Worm (Caenorhabditis elegans) whole organism, L4 larva: ENCODE measurements around the gene F01G4.6.

Experiments used
- D1046.2 ChIP-seq: fragments of 200-800 bp; sonication (Bioruptor generic); IDR thresholded peaks from 2 replicates; pipeline ENCODE4 v1.3.6; 2022; ENCODE audit warnings: missing genetic modification characterization, missing compliant biosample characterization
- F10B5.3 ChIP-seq: sonication (generic microtip); optimal IDR thresholded peaks from 2 replicates; lab custom pipeline; 2016; ENCODE audit warnings: mild to moderate bottlenecking, missing genetic modification characterization, missing compliant biosample characterization
- F26F4.8 ChIP-seq: fragments of 200-800 bp; sonication (Bioruptor generic); conservative IDR thresholded peaks from 2 replicates; pipeline ENCODE4 v1.3.6; 2022; ENCODE audit warnings: missing genetic modification characterization, missing compliant biosample characterization
- F37D6.2 ChIP-seq: sonication (generic microtip); optimal IDR thresholded peaks from 2 replicates; lab custom pipeline; 2016; ENCODE audit warnings: mild to moderate bottlenecking, missing genetic modification characterization, missing compliant biosample characterization
- F44E2.7 ChIP-seq: fragments of 200-800 bp; sonication (Bioruptor generic); IDR thresholded peaks from 2 replicates; pipeline ENCODE4 v2.1.2; 2022; ENCODE audit warnings: missing genetic modification characterization, missing compliant biosample characterization
- F49E8.2 ChIP-seq: sonication (generic microtip); optimal IDR thresholded peaks from 2 replicates; lab custom pipeline; 2016; ENCODE audit warnings: missing compliant biosample characterization, mild to moderate bottlenecking, missing genetic modification characterization, borderline replicate concordance
- T26A8.4 ChIP-seq: fragments of 200-800 bp; sonication (Bioruptor generic); IDR thresholded peaks from 2 replicates; pipeline ENCODE4 v1.3.6; 2022; ENCODE audit warnings: missing genetic modification characterization, missing compliant biosample characterization
- Y48G9A.11 ChIP-seq: fragments of 200-800 bp; sonication (Bioruptor generic); IDR thresholded peaks from 2 replicates; pipeline ENCODE4 v1.3.6; 2022; ENCODE audit warnings: missing genetic modification reagents, missing genetic modification characterization, missing compliant biosample characterization
- aha-1 ChIP-seq: fragments of 150-350 bp; peaks from one replicate; lab custom pipeline; 2014; ENCODE audit warnings: missing biosample characterization, missing genetic modification characterization
- ama-1 ChIP-seq: fragments of 150-350 bp; optimal IDR thresholded peaks from 2 replicates; lab custom pipeline; 2014; ENCODE audit warnings: inconsistent platforms, mixed read lengths
- cey-2 ChIP-seq: sonication (generic microtip); optimal IDR thresholded peaks from 3 replicates; lab custom pipeline; 2017; ENCODE audit warnings: missing genetic modification characterization, mild to moderate bottlenecking, missing compliant biosample characterization, antibody characterized with exemption, borderline replicate concordance; ENCODE audit not compliant: insufficient read depth
- ctbp-1 ChIP-seq: fragments of 200-800 bp; sonication (Bioruptor generic); IDR thresholded peaks from 2 replicates; pipeline ENCODE4 v1.3.6; 2022; ENCODE audit warnings: missing genetic modification reagents, missing genetic modification characterization, missing compliant biosample characterization
- daf-16 ChIP-seq, 3 experiments: sonication (generic microtip); optimal IDR thresholded peaks; 2 replicates each; lab custom pipeline; 2016 to 2017; ENCODE audit warnings: missing genetic modification characterization in 3 of 3, missing genetic modification reagents in 3 of 3, mild to moderate bottlenecking in 2 of 3, missing compliant biosample characterization in 2 of 3, missing biosample characterization in 1 of 3, moderate library complexity in 1 of 3
- dve-1 ChIP-seq: sonication (generic microtip); optimal IDR thresholded peaks from 2 replicates; lab custom pipeline; 2017; ENCODE audit warnings: antibody characterized with exemption, mild to moderate bottlenecking, missing genetic modification characterization, missing compliant biosample characterization; ENCODE audit not compliant: insufficient read depth
- fkh-10 ChIP-seq: fragments of 150-350 bp; optimal IDR thresholded peaks from 2 replicates; lab custom pipeline; 2014; ENCODE audit warnings: missing biosample characterization, missing genetic modification reagents, missing genetic modification characterization
- lin-15B ChIP-seq: fragments of 150-350 bp; sonication (generic microtip); optimal IDR thresholded peaks from 3 replicates; lab custom pipeline; 2014; ENCODE audit warnings: missing biosample characterization, missing genetic modification characterization
- lin-38 ChIP-seq: fragments of 200-800 bp; sonication (Bioruptor generic); IDR thresholded peaks from 2 replicates; pipeline ENCODE4 v1.3.6; 2022; ENCODE audit warnings: missing genetic modification reagents, missing genetic modification characterization, missing compliant biosample characterization
- lir-3 ChIP-seq: sonication (generic microtip); optimal IDR thresholded peaks from 2 replicates; lab custom pipeline; 2016; ENCODE audit warnings: mild to moderate bottlenecking, missing genetic modification characterization, missing compliant biosample characterization
- lsy-2 ChIP-seq, 2 experiments: fragments of 150-350 bp in 1 of 2; sonication (generic microtip) in 1 of 2; optimal IDR thresholded peaks; 2 replicates each; lab custom pipeline; 2014 to 2017; ENCODE audit warnings: missing biosample characterization in 2 of 2, missing genetic modification characterization in 2 of 2
- mdt-29 ChIP-seq: fragments of 200-800 bp; sonication (Bioruptor generic); IDR thresholded peaks from 2 replicates; pipeline ENCODE4 v1.3.6; 2022; ENCODE audit warnings: missing genetic modification reagents, missing genetic modification characterization, missing compliant biosample characterization
- mep-1 ChIP-seq: fragments of 150-350 bp; sonication (generic microtip); optimal IDR thresholded peaks from 3 replicates; lab custom pipeline; 2014; ENCODE audit warnings: missing biosample characterization, missing genetic modification characterization
- mes-2 ChIP-seq: sonication (generic microtip); optimal IDR thresholded peaks from 2 replicates; lab custom pipeline; 2016; ENCODE audit warnings: missing genotype, mild to moderate bottlenecking, missing genetic modification characterization, missing compliant biosample characterization; ENCODE audit not compliant: poor library complexity, severe bottlenecking
- nhr-48 ChIP-seq: sonication (generic microtip); optimal IDR thresholded peaks from 2 replicates; lab custom pipeline; 2016; ENCODE audit warnings: mild to moderate bottlenecking, missing genetic modification characterization, missing compliant biosample characterization
- pha-4 ChIP-seq, 2 experiments: fragments of 150-350 bp in 1 of 2; fragments of 200-800 bp in 1 of 2; sonication (Bioruptor generic) in 1 of 2; IDR thresholded peaks in 1 of 2; optimal IDR thresholded peaks in 1 of 2; 2 replicates each; pipeline versions ENCODE4 v1.3.6 to Lab custom; 2014 to 2022; ENCODE audit warnings: missing genetic modification characterization in 2 of 2, missing genetic modification reagents in 2 of 2, missing biosample characterization in 1 of 2, missing compliant biosample characterization in 1 of 2
- php-3 ChIP-seq: fragments of 200-800 bp; sonication (Bioruptor generic); IDR thresholded peaks from 2 replicates; pipeline ENCODE4 v1.3.6; 2022; ENCODE audit warnings: missing genetic modification reagents, missing genetic modification characterization, missing compliant biosample characterization
- pqm-1 ChIP-seq: sonication (generic microtip); optimal IDR thresholded peaks from 2 replicates; lab custom pipeline; 2017; ENCODE audit warnings: missing biosample characterization, missing genetic modification characterization
- saeg-2 ChIP-seq: fragments of 200-800 bp; sonication (Bioruptor generic); IDR thresholded peaks from 2 replicates; pipeline ENCODE4 v1.3.6; 2022; ENCODE audit warnings: missing genetic modification reagents, missing genetic modification characterization, missing compliant biosample characterization
- sdz-12 ChIP-seq: fragments of 200-800 bp; sonication (Bioruptor generic); optimal IDR thresholded peaks from 2 replicates; lab custom pipeline; 2018; ENCODE audit warnings: mild to moderate bottlenecking, missing genetic modification characterization, missing compliant biosample characterization
- spr-3 ChIP-seq: fragments of 200-800 bp; sonication (Bioruptor generic); optimal IDR thresholded peaks from 2 replicates; lab custom pipeline; 2018; ENCODE audit warnings: mild to moderate bottlenecking, missing genetic modification characterization, missing compliant biosample characterization
- tra-1 ChIP-seq: fragments of 200-800 bp; sonication (Bioruptor generic); IDR thresholded peaks from 2 replicates; pipeline ENCODE4 v1.3.6; 2022; ENCODE audit warnings: missing genetic modification reagents, missing genetic modification characterization, missing compliant biosample characterization
- unc-62 ChIP-seq, 3 experiments: fragments of 150-350 bp in 1 of 3; sonication (generic microtip); optimal IDR thresholded peaks in 2 of 3; peaks in 1 of 3; 1 replicate in 1 of 3; 2 replicates in 2 of 3; lab custom pipeline; 2014 to 2017; ENCODE audit warnings: missing biosample characterization in 3 of 3, missing genetic modification characterization in 3 of 3, missing genetic modification reagents in 3 of 3, missing genotype in 1 of 3
- zfp-2 ChIP-seq: sonication (generic microtip); optimal IDR thresholded peaks from 2 replicates; lab custom pipeline; 2016; ENCODE audit warnings: mild to moderate bottlenecking, missing genetic modification characterization, missing compliant biosample characterization
- zfp-3 ChIP-seq: fragments of 200-800 bp; sonication (Bioruptor generic); conservative IDR thresholded peaks from 2 replicates; pipeline ENCODE4 v1.3.6; 2022; ENCODE audit warnings: missing genetic modification reagents, missing genetic modification characterization, missing compliant biosample characterization

Gene F01G4.6

ce11 chrIV:11186729-11187128, 37.4 kb upstream of the F01G4.6 start, which contains the start of gene sdz-27:
Gene sdz-27 (plus strand): TSS chrIV:11187029.
- TF ChIP-seq zfp-2 (tag; lab: Kevin White, UChicago) (no peak), sdz-12 (GFP tag; lab: Kevin White, UChicago) (no peak), unc-62 (GFP tag; optimal IDR thresholded peaks at IDR 0.05 in 1 of 2; lab: Kevin White, UChicago) (peak in 1 of 2 experiments; percentile 29), unc-62 (tag; optimal IDR thresholded peaks at IDR 0.05; lab: Kevin White, UChicago) (no peak)

DNA sequence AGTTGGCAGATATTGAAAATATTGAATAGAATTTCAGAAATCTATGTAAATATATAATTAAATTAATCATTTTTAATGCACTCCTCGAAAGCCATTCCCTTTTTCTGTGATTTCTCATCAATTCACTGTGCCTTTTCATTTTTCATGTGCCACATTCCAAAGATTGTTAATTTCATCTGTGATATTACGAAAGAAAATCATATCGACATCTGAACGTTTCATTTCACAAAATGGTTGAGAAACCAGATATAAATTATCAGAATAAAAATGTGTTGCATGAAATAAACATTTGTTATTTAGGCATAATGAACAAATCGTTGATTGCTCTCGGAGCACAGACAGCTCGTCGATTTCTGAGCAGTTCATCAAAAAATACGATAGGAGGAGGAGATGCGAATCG, 34.7 kb upstream of the F01G4.6 start, which contains the start of gene nuaf-3:
Gene nuaf-3 (plus strand): TSS at position 301 of the 400 bp plus-strand sequence.
- no peak for TF ChIP-seq tra-1 (GFP tag; lab: Robert Waterston, UW)
- TF ChIP-seq lir-3 (tag; lab: Kevin White, UChicago) = no peak
- peak; percentile 44 for TF ChIP-seq ama-1
- peak; percentile 22 for TF ChIP-seq dve-1 (tag; lab: Kevin White, UChicago)
- TF ChIP-seq daf-16 (GFP tag; optimal IDR thresholded peaks at IDR 0.05; lab: Kevin White, UChicago) = no peak
- peak; percentile 34 for TF ChIP-seq daf-16 (tag; optimal IDR thresholded peaks at IDR 0.05; lab: Kevin White, UChicago)
- TF ChIP-seq T26A8.4 (GFP tag; lab: Robert Waterston, UW) = 0 out of 2 replicates have a peak, but pooled peaks have one; percentile 27
- TF ChIP-seq unc-62 (GFP tag; optimal IDR thresholded peaks at IDR 0.05 in 1 of 2; lab: Kevin White, UChicago) = peak in 1 of 2 experiments; percentile 12
- no peak for TF ChIP-seq unc-62 (tag; optimal IDR thresholded peaks at IDR 0.05; lab: Kevin White, UChicago)
- TF ChIP-seq, all 104 proteins: peak for 5

DNA sequence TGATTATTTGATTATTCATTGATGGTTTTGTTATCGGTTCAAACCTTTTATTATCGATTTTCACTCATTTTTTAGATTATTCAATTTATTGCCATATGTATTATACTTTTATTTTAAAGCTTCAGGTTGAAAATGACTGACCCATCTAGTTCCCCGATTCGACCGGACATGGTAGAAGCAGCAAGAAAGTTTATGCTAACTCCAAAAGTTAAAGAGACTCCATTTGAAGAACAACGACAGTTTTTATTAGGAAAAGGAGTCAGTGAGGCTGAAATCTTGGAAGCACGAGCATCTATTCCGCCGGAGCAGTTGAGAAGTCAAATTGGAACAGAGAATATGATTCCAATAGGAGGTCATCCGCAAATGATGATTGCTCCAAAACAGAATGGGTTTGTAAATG, 33.7 kb upstream of the F01G4.6 start, which contains the start of gene prx-14:
Gene prx-14 (plus strand): TSS at position 120 of the 400 bp plus-strand sequence.
- TF ChIP-seq tra-1 (GFP tag; lab: Robert Waterston, UW) (no peak), lsy-2 (tag; optimal IDR thresholded peaks at IDR 0.05; lab: Kevin White, UChicago) (no peak), zfp-3 (GFP tag; lab: Robert Waterston, UW) (0 out of 2 replicates have a peak, but pooled peaks have one; percentile 61), mes-2 (tag; lab: Kevin White, UChicago) (no peak), cey-2 (tag; lab: Kevin White, UChicago) (no peak), lin-15B (no peak), F44E2.7 (no peak), fkh-10 (GFP tag; lab: Kevin White, UChicago) (no peak), pqm-1 (tag; lab: Kevin White, UChicago) (peak; percentile 11), F49E8.2 (tag; lab: Kevin White, UChicago) (no peak), pha-4 (GFP tag; IDR thresholded peaks at IDR 0.05; lab: Robert Waterston, UW) (peak; percentile 37; the same call in 1 of the 2 replicates), pha-4 (tag; optimal IDR thresholded peaks at IDR 0.05; lab: Kevin White, UChicago) (no peak), zfp-2 (tag; lab: Kevin White, UChicago) (no peak), php-3 (GFP tag; lab: Robert Waterston, UW) (0 out of 2 replicates have a peak, but pooled peaks have one; percentile 25), nhr-48 (tag; lab: Kevin White, UChicago) (peak; percentile 5), D1046.2 (GFP tag; lab: Robert Waterston, UW) (no peak), aha-1 (peak; percentile 88), F10B5.3 (no peak), mep-1 (tag; lab: Kevin White, UChicago) (peak; percentile 14), lin-38 (GFP tag; lab: Robert Waterston, UW) (peak; percentile 40), ama-1 (peak; percentile 41), spr-3 (GFP tag; lab: Kevin White, UChicago) (no peak), ctbp-1 (GFP tag; lab: Robert Waterston, UW) (no peak), F26F4.8 (GFP tag; lab: Robert Waterston, UW) (no peak), saeg-2 (GFP tag; lab: Robert Waterston, UW) (no peak), dve-1 (tag; lab: Kevin White, UChicago) (peak; percentile 5), Y48G9A.11 (GFP tag; lab: Robert Waterston, UW) (no peak), mdt-29 (no peak), F37D6.2 (no peak)
